Worm (Caenorhabditis elegans): ENCODE data around the gene Y59C2A.2.

Gene Y59C2A.2

DNA sequence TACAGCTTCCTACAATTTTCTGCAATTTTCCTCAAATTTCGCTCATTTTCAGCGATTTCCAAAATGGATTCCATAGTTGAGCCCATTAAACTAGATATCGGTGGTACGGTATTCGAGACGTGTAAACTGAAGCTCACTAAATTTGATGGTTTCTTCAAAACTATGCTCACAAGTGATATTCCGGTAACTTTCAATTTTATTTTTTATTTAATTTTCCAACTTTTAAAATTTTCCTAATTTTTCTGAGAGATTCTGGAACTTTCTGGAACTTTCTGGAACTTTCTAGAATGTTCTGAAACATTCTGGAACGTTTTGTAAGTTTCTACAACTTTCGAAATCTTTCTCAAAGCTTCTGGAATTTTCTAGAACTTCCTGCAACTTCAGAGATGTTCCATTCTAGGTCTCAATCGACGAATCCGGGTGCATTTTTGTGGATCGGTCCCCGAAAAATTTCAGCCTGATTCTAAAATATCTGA, 57.0 kb downstream of the Y59C2A.2 start, which contains the start of gene C40A11.2:
Gene C40A11.2, plus strand, starts transcription at position 51 of the 476 bp plus-strand sequence.
- TF ChIP-seq tbx-8 (GFP tag; optimal IDR thresholded peaks at IDR 0.05): no peak
- no peak for TF ChIP-seq ceh-43 (GFP tag; optimal IDR thresholded peaks at IDR 0.05)
- TF ChIP-seq lin-32 (GFP tag; optimal IDR thresholded peaks at IDR 0.05): no peak
- TF ChIP-seq snpc-4 (tag; optimal IDR thresholded peaks at IDR 0.05): no peak
- no peak for TF ChIP-seq unc-62 (GFP tag; optimal IDR thresholded peaks at IDR 0.05)
- no peak for TF ChIP-seq mls-2 (tag; optimal IDR thresholded peaks at IDR 0.05)
- no peak for TF ChIP-seq cnd-1 (tag; optimal IDR thresholded peaks at IDR 0.05)
- TF ChIP-seq ztf-11 (tag; optimal IDR thresholded peaks at IDR 0.05): no peak
- TF ChIP-seq ceh-83 (GFP tag; optimal IDR thresholded peaks at IDR 0.05): no peak
- no peak for TF ChIP-seq hlh-1 (tag; optimal IDR thresholded peaks at IDR 0.05)
- no peak for TF ChIP-seq nhr-28 (tag; optimal IDR thresholded peaks at IDR 0.05)
- no peak for TF ChIP-seq blmp-1 (tag; optimal IDR thresholded peaks at IDR 0.05)
- no peak for TF ChIP-seq flh-1 (GFP tag; optimal IDR thresholded peaks at IDR 0.05)
- no peak for TF ChIP-seq nhr-12 (tag; optimal IDR thresholded peaks at IDR 0.05)
- no peak for TF ChIP-seq unc-39 (tag; optimal IDR thresholded peaks at IDR 0.05)
- no peak for TF ChIP-seq sptf-1 (tag; optimal IDR thresholded peaks at IDR 0.05)

DNA sequence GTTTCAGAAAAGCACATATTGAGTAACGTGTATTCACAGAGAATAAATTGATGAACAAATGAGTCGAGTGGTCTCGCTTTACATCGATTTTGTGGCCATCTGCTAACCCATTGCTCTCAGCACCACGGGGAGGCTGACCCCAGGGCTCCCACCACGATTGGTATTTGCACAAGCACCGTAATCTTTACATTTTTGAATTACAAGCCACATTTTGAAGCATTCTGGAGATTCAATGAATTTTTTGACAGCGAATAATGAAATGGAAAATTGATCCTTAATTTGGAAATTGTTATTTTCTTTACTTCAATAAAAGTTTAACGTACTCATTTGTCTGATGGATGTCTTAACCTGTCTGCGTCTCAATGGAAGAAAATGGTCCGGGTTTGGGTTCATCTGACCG, 58.4 kb downstream of the Y59C2A.2 start, which contains the start of gene C40A11.6:
Gene C40A11.6, minus strand, starts transcription at position 101 of the 400 bp plus-strand sequence.
- TF ChIP-seq bed-3 (GFP tag; optimal IDR thresholded peaks at IDR 0.05) (no peak), tbx-8 (GFP tag; optimal IDR thresholded peaks at IDR 0.05) (no peak), drap-1 (GFP tag; optimal IDR thresholded peaks at IDR 0.05) (no peak), cnd-1 (tag; optimal IDR thresholded peaks at IDR 0.05) (peak; percentile 51), ceh-39 (tag; optimal IDR thresholded peaks at IDR 0.05) (peak; percentile 22), unc-120 (tag; optimal IDR thresholded peaks at IDR 0.05; ENCODE audit: poor library complexity, severe bottlenecking) (no peak), nhr-2 (tag; optimal IDR thresholded peaks at IDR 0.05) (no peak)

Measured in whole organism, mixed stage, embryonic.